Worm (Caenorhabditis elegans): Measurements from ENCODE around the gene C55A1.11.
"Not testable (repeated sequence)": the region's sequence is repeated elsewhere in the genome, so short reads cannot be mapped to it uniquely, and the experiment has no call there.

The C55A1.11 gene

DNA sequence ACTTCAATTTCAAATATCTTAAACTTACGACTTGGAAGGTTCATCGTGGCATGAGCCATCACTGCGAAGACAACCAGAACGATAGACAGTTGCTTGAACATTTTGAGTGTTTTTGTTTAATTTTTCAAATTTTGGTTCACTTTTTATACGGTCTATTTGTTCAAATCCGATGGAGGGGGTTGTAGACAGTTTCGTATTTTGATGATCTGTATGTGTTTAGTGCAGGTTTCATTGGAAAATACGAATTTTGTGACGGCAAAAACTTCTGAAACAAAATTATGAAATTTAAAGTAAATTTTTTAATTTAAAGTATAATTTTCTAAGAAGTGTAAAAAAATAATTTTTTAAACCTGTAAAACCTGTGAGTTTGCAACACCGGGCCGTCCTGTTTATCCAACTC, 17.5 kb downstream of the C55A1.11 start, which contains the start of gene C55A1.4:
Gene C55A1.4 (minus strand): TSS at position 101 of the 400 bp plus-strand sequence.
- not testable (repeated sequence) for TF ChIP-seq W03F9.2, him-1, dao-5 (tag; optimal IDR thresholded peaks at IDR 0.05)

DNA sequence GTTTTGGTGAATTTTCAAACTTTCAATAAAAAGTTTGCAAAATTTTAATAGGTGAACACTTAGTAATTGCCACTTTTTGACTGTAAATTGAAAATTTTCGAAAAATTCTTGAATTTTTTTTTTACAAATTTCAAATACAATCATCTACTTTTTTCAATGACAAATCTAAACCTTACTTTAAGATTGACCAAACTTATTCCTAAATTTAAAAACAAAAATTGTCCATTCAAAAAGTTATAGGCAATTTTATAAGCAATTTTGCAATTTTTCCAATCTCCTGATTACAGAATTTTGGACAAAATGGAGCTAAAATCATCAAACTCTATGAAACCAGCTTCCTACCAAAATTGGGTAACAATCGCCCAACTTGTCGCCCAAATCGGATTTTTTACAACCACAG, 18.9 kb downstream of the C55A1.11 start, which contains the start of gene str-23:
Gene str-23 (plus strand): TSS at position 301 of the 400 bp plus-strand sequence.
- no peak for TF ChIP-seq him-1 (tag; optimal IDR thresholded peaks at IDR 0.05)
- TF ChIP-seq W03F9.2 (tag; optimal IDR thresholded peaks at IDR 0.05), result no peak
- TF ChIP-seq dao-5 (tag; optimal IDR thresholded peaks at IDR 0.05), result no peak

DNA sequence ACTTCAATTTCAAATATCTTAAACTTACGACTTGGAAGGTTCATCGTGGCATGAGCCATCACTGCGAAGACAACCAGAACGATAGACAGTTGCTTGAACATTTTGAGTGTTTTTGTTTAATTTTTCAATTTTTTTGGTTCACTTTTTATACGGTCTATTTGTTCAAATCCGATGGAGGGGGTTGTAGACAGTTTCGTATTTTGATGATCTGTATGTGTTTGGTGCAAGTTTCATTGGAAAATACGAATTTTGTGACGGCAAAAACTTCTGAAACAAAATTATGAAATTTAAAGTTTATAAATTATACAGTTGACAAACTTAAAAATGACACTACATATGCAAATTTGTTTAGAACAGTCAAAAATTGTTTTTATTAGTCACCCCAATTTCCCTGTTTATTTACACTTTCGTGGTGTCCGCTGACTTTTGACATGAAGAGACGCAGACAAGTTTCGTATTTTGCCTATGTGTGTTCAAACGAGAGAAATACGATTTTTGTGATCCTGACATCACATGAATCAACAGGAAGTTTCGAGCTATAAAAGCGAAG, 21.9 kb downstream of the C55A1.11 start, which contains the start of the genes C55A1.7 and C55A1.6:
Gene C55A1.7 (minus strand): TSS at position 101 of the 550 bp plus-strand sequence.
Gene C55A1.6 (plus strand): TSS at position 500 of the 550 bp plus-strand sequence.
- TF ChIP-seq dao-5, W03F9.2, him-1 (tag; optimal IDR thresholded peaks at IDR 0.05): not testable (repeated sequence)

DNA sequence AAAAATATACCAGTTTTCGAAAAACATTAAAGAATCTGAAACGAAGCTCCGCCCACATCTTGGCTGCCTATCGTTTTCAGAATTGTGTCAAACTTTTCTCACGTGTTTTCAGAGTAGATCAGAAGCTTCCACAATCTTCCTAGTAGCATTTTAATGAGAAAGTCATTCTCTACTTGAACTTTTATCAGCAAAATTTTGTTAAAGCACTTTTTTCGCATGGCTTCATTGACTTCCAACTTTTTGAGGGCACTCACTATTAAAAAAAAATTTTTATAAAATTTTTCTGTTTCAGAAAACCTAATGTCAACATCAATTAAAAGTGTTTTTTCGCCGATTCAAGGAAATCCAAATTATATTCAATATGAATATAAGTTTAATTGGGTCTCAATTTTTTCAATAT, 24.5 kb downstream of the C55A1.11 start, which contains the start of gene sru-42:
Gene sru-42 (plus strand): TSS at position 301 of the 400 bp plus-strand sequence.
- TF ChIP-seq dao-5 (tag; optimal IDR thresholded peaks at IDR 0.05), result no peak
- TF ChIP-seq him-1 (tag; optimal IDR thresholded peaks at IDR 0.05), result no peak
- no peak for TF ChIP-seq W03F9.2 (tag; optimal IDR thresholded peaks at IDR 0.05)

DNA sequence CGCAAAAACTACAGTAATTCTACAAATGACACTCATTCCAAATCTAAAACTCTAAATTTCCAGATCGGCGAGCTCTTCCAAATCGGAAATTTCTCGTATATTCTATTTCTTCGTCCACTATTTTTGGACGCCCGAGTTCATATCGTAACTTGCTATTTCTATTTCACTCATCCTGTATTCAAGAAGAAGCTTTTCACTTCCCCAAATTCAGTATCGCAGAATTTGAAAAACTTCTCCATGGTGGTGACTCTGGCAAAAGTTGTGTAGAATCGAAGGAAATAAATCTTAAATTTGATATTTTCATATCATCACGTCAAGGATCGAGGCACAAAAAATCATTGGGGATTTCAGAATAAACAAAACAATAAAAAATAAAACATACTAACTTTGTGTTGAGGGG, 26.5 kb downstream of the C55A1.11 start:
- TF ChIP-seq W03F9.2 (tag; optimal IDR thresholded peaks at IDR 0.05) (no peak), dao-5 (tag; optimal IDR thresholded peaks at IDR 0.05) (no peak), him-1 (tag; optimal IDR thresholded peaks at IDR 0.05) (no peak)

DNA sequence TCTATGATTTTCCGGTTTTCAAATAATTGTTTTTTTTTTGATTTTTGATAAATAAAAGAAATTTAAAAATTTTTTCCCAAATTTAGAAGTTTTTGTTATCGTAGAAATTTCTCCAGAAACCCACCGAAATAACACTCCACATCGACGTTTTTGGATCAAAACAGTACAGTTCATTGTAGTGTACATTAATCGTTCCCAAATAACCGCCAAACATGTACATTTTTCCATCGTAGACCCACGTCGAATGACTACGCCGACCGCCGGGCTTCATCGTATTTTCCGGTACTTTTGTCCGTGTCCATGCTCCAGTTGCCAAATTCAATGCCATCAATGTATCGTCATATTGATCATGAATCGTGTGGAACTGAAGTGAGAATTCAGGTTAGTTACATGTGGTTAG, 28.5 kb downstream of the C55A1.11 start, which contains the start of gene F53E4.2:
Gene F53E4.2 (plus strand): TSS at position 301 of the 400 bp plus-strand sequence.
- no peak for TF ChIP-seq dao-5 (tag; optimal IDR thresholded peaks at IDR 0.05)
- no peak for TF ChIP-seq him-1 (tag; optimal IDR thresholded peaks at IDR 0.05)
- TF ChIP-seq W03F9.2 (tag; optimal IDR thresholded peaks at IDR 0.05), result no peak

DNA sequence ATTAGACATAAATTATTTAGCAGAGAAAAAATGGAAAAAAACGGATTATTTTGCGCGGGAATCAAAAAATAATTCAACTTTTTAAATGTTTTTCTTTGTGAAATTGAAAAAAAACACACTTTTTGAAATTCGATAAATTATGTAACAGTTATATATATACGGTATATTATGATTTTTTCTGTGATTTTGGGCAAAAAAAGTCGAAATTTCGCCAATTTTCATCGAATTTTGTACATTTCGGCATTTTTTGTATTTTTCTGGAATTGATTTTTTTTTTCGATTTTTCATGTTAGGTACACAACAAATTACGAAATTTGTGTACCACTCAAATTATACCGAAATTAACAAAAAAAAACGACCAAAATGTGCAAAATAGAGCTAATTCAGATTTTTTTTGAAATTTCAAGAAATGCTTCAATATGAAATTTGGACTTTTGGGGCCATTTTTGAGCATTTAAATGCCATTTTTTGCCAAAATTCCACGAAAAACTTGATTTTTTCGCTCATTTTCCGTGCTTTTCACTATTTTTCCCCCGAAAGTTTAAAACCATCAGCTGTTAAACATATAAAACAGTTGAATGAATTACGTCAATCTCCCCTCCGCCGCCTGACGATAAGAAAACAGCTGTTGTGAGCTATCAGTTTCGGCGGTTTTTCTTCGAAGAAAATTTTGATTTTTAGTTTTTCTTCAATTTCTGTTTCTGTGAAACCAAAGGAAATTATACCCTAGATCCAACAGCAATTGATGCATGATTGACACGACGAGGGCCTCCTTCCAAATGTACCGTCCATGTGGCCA, 32.8 kb downstream of the C55A1.11 start:
- TF ChIP-seq him-1 (tag; optimal IDR thresholded peaks at IDR 0.05), result no peak
- no peak for TF ChIP-seq W03F9.2 (tag; optimal IDR thresholded peaks at IDR 0.05)
- no peak for TF ChIP-seq dao-5 (tag; optimal IDR thresholded peaks at IDR 0.05)

DNA sequence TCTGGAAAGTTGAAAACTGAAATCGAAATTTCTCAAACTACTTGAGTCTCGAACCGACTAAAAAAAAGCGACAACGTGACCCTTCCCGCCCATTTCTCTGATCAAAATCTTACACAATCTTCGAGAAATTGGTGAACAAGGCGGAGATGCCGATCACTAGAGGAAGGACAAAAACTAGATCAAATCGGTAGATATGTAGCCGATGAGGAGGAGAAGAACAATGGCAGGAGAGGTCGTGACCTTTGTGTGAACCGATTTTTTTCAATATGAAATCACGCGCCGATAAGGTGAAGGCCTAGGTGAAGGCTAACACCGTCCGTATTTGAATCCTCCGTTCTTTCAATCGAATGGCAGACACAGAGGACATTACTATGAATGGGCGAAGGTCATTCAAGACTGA, 35.3 kb downstream of the C55A1.11 start:
- TF ChIP-seq him-1 (tag; optimal IDR thresholded peaks at IDR 0.05) (no peak), dao-5 (tag; optimal IDR thresholded peaks at IDR 0.05) (no peak), W03F9.2 (tag; optimal IDR thresholded peaks at IDR 0.05) (no peak)

DNA sequence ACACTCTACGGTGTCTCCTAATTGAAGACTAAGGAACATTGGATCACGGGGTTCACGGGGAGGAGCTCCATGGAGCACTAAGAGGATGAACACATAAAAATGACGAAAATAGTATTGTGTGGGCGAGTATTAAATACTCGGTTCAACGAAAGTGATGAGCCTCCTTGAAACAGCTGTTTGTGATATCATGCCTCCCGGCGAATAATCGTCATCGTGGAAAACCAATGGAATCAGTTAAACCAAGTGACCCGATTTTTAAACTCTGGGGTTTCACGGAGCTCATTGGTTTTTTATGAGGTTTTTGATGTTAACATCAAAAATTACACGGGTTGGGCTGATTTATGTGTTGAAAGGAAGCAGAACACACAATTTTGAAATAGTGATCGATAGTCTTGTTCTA, 35.9 kb downstream of the C55A1.11 start:
- TF ChIP-seq dao-5 (tag; optimal IDR thresholded peaks at IDR 0.05) (no peak), him-1 (tag; optimal IDR thresholded peaks at IDR 0.05) (no peak), W03F9.2 (tag; optimal IDR thresholded peaks at IDR 0.05) (no peak)

DNA sequence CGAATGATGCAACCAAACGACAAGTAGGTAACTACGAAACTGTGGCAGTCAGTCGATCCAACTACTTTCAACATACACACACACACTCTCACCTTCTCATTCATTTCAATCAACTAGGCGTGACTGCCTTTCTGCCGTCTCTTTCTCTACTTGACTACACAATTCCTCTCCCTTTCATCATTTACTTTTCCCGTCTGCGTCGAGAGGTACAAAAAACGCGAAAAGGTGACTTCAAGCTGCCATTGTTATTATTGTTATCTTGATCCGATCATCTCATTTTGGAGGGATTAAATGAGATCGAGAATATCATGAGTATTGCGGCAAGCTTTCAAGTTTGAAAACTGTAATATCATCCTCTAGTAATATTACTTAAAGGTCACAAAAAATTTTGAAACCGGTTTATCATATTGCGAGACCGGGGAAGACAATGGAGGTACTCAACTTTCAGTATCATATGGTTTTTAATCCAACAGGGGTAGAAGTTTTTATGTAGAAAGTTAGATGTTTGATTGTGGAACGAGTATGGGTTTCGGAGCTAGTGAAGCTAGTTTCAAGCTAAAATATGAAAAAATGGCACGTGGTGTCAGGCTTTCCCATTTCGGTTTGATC, 38.5 kb downstream of the C55A1.11 start:
- no peak for TF ChIP-seq him-1 (tag; optimal IDR thresholded peaks at IDR 0.05)
- TF ChIP-seq W03F9.2 (tag; optimal IDR thresholded peaks at IDR 0.05), result no peak
- no peak for TF ChIP-seq dao-5 (tag; optimal IDR thresholded peaks at IDR 0.05)

DNA sequence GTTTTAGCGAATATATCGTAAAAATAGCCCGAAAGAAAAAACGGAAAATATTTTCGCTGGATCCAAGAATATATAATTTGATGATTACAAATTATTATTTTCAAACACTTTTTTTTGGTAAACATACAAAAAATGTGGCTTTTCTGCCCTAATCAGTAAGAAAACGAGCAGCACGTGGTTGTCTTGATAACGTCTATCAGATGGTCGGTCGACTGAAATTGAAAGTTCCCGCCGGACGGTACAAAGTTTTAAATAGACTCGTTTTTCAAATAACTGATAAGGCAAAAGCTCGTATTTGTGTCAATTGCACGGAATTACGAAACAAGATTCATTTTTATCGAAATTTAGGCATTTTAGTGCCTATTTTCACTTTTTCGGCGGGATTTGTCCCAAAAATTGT, 41.1 kb downstream of the C55A1.11 start:
- no peak for TF ChIP-seq W03F9.2 (tag; optimal IDR thresholded peaks at IDR 0.05)
- TF ChIP-seq dao-5 (tag; optimal IDR thresholded peaks at IDR 0.05), result no peak
- no peak for TF ChIP-seq him-1 (tag; optimal IDR thresholded peaks at IDR 0.05)

DNA sequence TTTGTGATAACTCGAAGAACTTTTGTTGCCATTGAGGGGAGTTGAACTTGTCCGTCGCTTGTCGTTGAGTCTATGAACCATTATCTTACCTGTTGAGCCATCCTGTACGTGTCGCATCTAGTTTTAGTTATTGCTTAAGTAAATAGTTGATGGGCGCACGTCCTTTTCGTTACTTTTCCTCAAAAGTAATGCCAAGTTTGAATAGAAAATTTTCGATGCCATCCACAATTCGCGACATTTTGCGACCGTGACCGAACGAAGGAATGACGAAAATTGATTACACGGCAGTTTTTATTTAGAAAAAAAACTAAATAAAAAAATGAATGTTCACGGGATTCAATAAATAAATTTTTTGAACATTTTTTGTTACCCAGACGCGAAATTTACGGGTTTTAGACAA, 42.5 kb downstream of the C55A1.11 start, which contains the start of gene F53E4.1:
Gene F53E4.1 (minus strand): TSS at position 101 of the 400 bp plus-strand sequence.
- not testable (repeated sequence) for TF ChIP-seq W03F9.2, dao-5, him-1 (tag; optimal IDR thresholded peaks at IDR 0.05)

DNA sequence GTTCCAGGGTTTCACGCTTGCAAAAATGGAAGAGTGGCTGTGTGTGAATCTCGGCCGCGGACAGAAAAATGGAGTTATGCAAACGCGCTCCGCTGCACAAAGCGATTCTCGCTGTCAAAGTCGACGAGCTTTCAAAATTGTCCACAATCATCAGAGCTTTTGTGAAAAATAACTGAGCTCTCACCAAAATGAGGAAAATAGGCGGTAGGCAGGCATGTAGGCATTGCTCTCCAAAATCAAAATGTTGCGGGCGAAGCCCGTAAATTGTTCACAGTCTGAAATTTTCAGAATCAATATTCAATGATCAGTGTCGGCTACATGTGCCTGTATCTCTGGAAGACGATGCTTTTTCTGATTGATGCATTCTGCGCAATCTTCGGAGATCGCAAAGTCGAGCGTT, 43.2 kb downstream of the C55A1.11 start, which contains the start of gene K06B4.4:
Gene K06B4.4 (plus strand): TSS at position 301 of the 400 bp plus-strand sequence.
- TF ChIP-seq him-1 (tag; optimal IDR thresholded peaks at IDR 0.05) (no peak), dao-5 (tag; optimal IDR thresholded peaks at IDR 0.05) (no peak), W03F9.2 (tag; optimal IDR thresholded peaks at IDR 0.05) (no peak)
